Worm (Caenorhabditis elegans) whole organism, L4/young adult: Measurements from ENCODE around the gene srj-42.

Experiments used
- W03F9.2 ChIP-seq: fragments of 150-350 bp; optimal IDR thresholded peaks from 2 replicates; lab custom pipeline; 2014; ENCODE audit warnings: missing biosample characterization, missing genetic modification characterization
- dao-5 ChIP-seq: sonication (generic microtip); optimal IDR thresholded peaks from 2 replicates; lab custom pipeline; 2016; ENCODE audit warnings: missing genotype, missing genetic modification characterization, moderate library complexity, missing compliant biosample characterization

- TF ChIP-seq W03F9.2, result no peak
- TF ChIP-seq dao-5, result no peak
Measured at ce11 chrIV:15283617-15284016, 31.6 kb upstream of the srj-42 start.
